Fruit fly (Drosophila melanogaster) whole organism, embryonic: ENCODE data around the gene klu.

Experiments
- Adf1 ChIP-seq: fragments of 200-800 bp; sonication (Bioruptor generic); IDR thresholded peaks from 2 replicates; pipeline ENCODE4 v1.3.6; 2022; ENCODE audit warnings: missing biosample characterization, missing genetic modification characterization
- Atf3 ChIP-seq: fragments of 200-800 bp; sonication (Bioruptor generic); optimal IDR thresholded peaks from 3 replicates; lab custom pipeline; 2016; ENCODE audit warnings: missing biosample characterization, missing genetic modification characterization
- CG10654 ChIP-seq: fragments of 200-800 bp; sonication (Bioruptor generic); optimal IDR thresholded peaks from 2 replicates; lab custom pipeline; 2016; ENCODE audit warnings: missing biosample characterization, missing genetic modification characterization
- CG10979 ChIP-seq: fragments of 200-800 bp; sonication (Bioruptor generic); optimal IDR thresholded peaks from 2 replicates; lab custom pipeline; 2018; ENCODE audit warnings: missing biosample characterization, mild to moderate bottlenecking, missing genetic modification characterization, moderate library complexity
- CG12659 ChIP-seq: fragments of 200-800 bp; sonication (Bioruptor generic); optimal IDR thresholded peaks from 3 replicates; lab custom pipeline; 2017; ENCODE audit warnings: mild to moderate bottlenecking, missing biosample characterization, missing genetic modification reagents, missing genetic modification characterization
- CG13287 ChIP-seq: fragments of 200-800 bp; sonication (Bioruptor generic); IDR thresholded peaks from 2 replicates; pipeline ENCODE4 v1.3.6; 2022; ENCODE audit warnings: missing biosample characterization, missing genetic modification characterization; ENCODE audit not compliant: partially characterized antibody
- CG14014 ChIP-seq: fragments of 200-800 bp; sonication (Bioruptor generic); IDR thresholded peaks from 2 replicates; pipeline ENCODE4 v1.3.6; 2022; ENCODE audit warnings: missing biosample characterization, missing genetic modification characterization
- CG1603 ChIP-seq: fragments of 200-800 bp; sonication (Bioruptor generic); optimal IDR thresholded peaks from 2 replicates; lab custom pipeline; 2019; ENCODE audit warnings: missing biosample characterization, mild to moderate bottlenecking, missing genetic modification characterization, moderate library complexity
- CG1647 ChIP-seq: fragments of 200-800 bp; sonication (Bioruptor generic); optimal IDR thresholded peaks from 3 replicates; lab custom pipeline; 2016; ENCODE audit warnings: missing biosample characterization, missing genetic modification characterization
- CG17328 ChIP-seq: fragments of 200-800 bp; sonication (Bioruptor generic); IDR thresholded peaks from 2 replicates; pipeline ENCODE4 v1.3.6; 2022; ENCODE audit warnings: missing biosample characterization, missing genetic modification characterization
- CG2199 ChIP-seq: fragments of 200-800 bp; sonication (Bioruptor generic); IDR thresholded peaks from 3 replicates; pipeline ENCODE4 v1.3.6; 2022; ENCODE audit warnings: missing biosample characterization, missing genetic modification characterization
- CG2712 ChIP-seq: fragments of 200-800 bp; optimal IDR thresholded peaks from 3 replicates; lab custom pipeline; 2019; ENCODE audit warnings: missing biosample characterization, mild to moderate bottlenecking, missing genetic modification characterization, moderate library complexity
- CG32532 ChIP-seq: fragments of 200-800 bp; sonication (Bioruptor generic); IDR thresholded peaks from 2 replicates; pipeline ENCODE4 v1.3.6; 2022; ENCODE audit warnings: missing biosample characterization, missing genetic modification characterization
- CG32772 ChIP-seq: fragments of 200-800 bp; sonication (Bioruptor generic); IDR thresholded peaks from 2 replicates; pipeline ENCODE4 v1.3.6; 2022; ENCODE audit warnings: missing biosample characterization, missing genetic modification characterization
- CG34422 ChIP-seq: fragments of 200-800 bp; sonication (Bioruptor generic); IDR thresholded peaks from 3 replicates; pipeline ENCODE4 v1.3.6; 2022; ENCODE audit warnings: missing biosample characterization, missing genetic modification characterization
- CG4282 ChIP-seq: fragments of 200-800 bp; sonication (Bioruptor generic); optimal IDR thresholded peaks from 2 replicates; lab custom pipeline; 2016; ENCODE audit warnings: missing biosample characterization, missing genetic modification characterization
- CG6175 ChIP-seq: fragments of 200-800 bp; sonication (Bioruptor generic); IDR thresholded peaks from 3 replicates; pipeline ENCODE4 v1.3.6; 2022; ENCODE audit warnings: missing biosample characterization, missing genetic modification characterization
- CG6854 ChIP-seq: fragments of 200-800 bp; sonication (Bioruptor generic); optimal IDR thresholded peaks from 3 replicates; lab custom pipeline; 2017; ENCODE audit warnings: missing biosample characterization, mild to moderate bottlenecking, missing genetic modification characterization
- CG9817 ChIP-seq: fragments of 200-800 bp; sonication (Bioruptor generic); optimal IDR thresholded peaks from 2 replicates; lab custom pipeline; 2018; ENCODE audit warnings: missing biosample characterization, mild to moderate bottlenecking, missing genetic modification characterization, moderate library complexity
- Deaf1 ChIP-seq: fragments of 200-800 bp; optimal IDR thresholded peaks from 3 replicates; lab custom pipeline; 2019; ENCODE audit warnings: missing biosample characterization, mild to moderate bottlenecking, missing genetic modification characterization, moderate library complexity
- Dll ChIP-seq: fragments of 200-800 bp; sonication (Bioruptor generic); IDR thresholded peaks from 4 replicates; pipeline ENCODE4 v1.3.6; 2022; ENCODE audit warnings: missing biosample characterization, missing genetic modification characterization; ENCODE audit not compliant: partially characterized antibody
- Doc2 ChIP-seq: fragments of 200-800 bp; sonication (Bioruptor generic); IDR thresholded peaks from 2 replicates; pipeline ENCODE4 v1.3.6; 2022; ENCODE audit warnings: missing biosample characterization, missing genetic modification characterization
- Drgx ChIP-seq: fragments of 200-800 bp; sonication (Bioruptor generic); IDR thresholded peaks from 2 replicates; pipeline ENCODE4 v1.3.6; 2022; ENCODE audit warnings: missing biosample characterization, missing genetic modification characterization
- Hr39 ChIP-seq: fragments of >200 bp; optimal IDR thresholded peaks from 2 replicates; lab custom pipeline; 2017
- Nf-YB ChIP-seq: fragments of 200-800 bp; sonication (Bioruptor generic); optimal IDR thresholded peaks from 3 replicates; lab custom pipeline; 2019; ENCODE audit warnings: missing biosample characterization, mild to moderate bottlenecking, missing genetic modification characterization, moderate library complexity
- Nf-YC ChIP-seq: fragments of 200-800 bp; optimal IDR thresholded peaks from 3 replicates; lab custom pipeline; 2019; ENCODE audit warnings: missing biosample characterization, mild to moderate bottlenecking, missing genetic modification characterization, moderate library complexity
- Six4 ChIP-seq: fragments of 200-800 bp; sonication (Bioruptor generic); optimal IDR thresholded peaks from 2 replicates; lab custom pipeline; 2016; ENCODE audit warnings: missing biosample characterization, missing genetic modification characterization
- Xrp1 ChIP-seq: fragments of 200-800 bp; sonication (Bioruptor generic); IDR thresholded peaks from 2 replicates; pipeline ENCODE4 v1.3.6; 2022; ENCODE audit warnings: missing biosample characterization, missing genetic modification characterization
- abd-A ChIP-seq: fragments of 200-800 bp; sonication (Bioruptor generic); optimal IDR thresholded peaks from 3 replicates; lab custom pipeline; 2019; ENCODE audit warnings: missing biosample characterization, mild to moderate bottlenecking, missing genetic modification characterization, moderate library complexity
- bsh ChIP-seq, 2 experiments: fragments of 200-800 bp; sonication (Bioruptor generic); optimal IDR thresholded peaks; 2 replicates each; lab custom pipeline; 2017 to 2018; ENCODE audit warnings: mild to moderate bottlenecking in 2 of 2, missing biosample characterization in 2 of 2, missing genetic modification characterization in 2 of 2, moderate library complexity in 1 of 2
- chif ChIP-seq, 2 experiments: fragments of 200-800 bp; sonication (Bioruptor generic); optimal IDR thresholded peaks; 3 replicates each; lab custom pipeline; 2016; ENCODE audit warnings: missing biosample characterization in 2 of 2, missing genetic modification characterization in 2 of 2
- crc ChIP-seq: fragments of 200-800 bp; sonication (Bioruptor generic); optimal IDR thresholded peaks from 2 replicates; lab custom pipeline; 2016; ENCODE audit warnings: missing biosample characterization, missing genetic modification characterization
- fru ChIP-seq: fragments of >200 bp; optimal IDR thresholded peaks from 2 replicates; lab custom pipeline; 2017
- grn ChIP-seq: fragments of 200-800 bp; sonication (Bioruptor generic); optimal IDR thresholded peaks from 3 replicates; lab custom pipeline; 2017; ENCODE audit warnings: missing biosample characterization, missing genetic modification characterization
- gsb ChIP-seq: fragments of 200-800 bp; sonication (Bioruptor generic); IDR thresholded peaks from 2 replicates; pipeline ENCODE4 v1.3.6; 2022; ENCODE audit warnings: missing biosample characterization, missing genetic modification characterization
- jing ChIP-seq: fragments of 200-800 bp; sonication (Bioruptor generic); optimal IDR thresholded peaks from 2 replicates; lab custom pipeline; 2018; ENCODE audit warnings: missing biosample characterization, mild to moderate bottlenecking, missing genetic modification characterization
- klu ChIP-seq: fragments of 200-800 bp; sonication (Bioruptor generic); IDR thresholded peaks from 2 replicates; pipeline ENCODE4 v1.3.6; 2022; ENCODE audit warnings: missing biosample characterization, missing genetic modification characterization
- lab ChIP-seq: fragments of 200-800 bp; sonication (Bioruptor generic); optimal IDR thresholded peaks from 3 replicates; lab custom pipeline; 2017; ENCODE audit warnings: missing biosample characterization, missing genetic modification characterization, mild to moderate bottlenecking, moderate library complexity, missing genetic modification reagents
- mld ChIP-seq: fragments of 200-800 bp; sonication (Bioruptor generic); IDR thresholded peaks from 3 replicates; pipeline ENCODE4 v1.3.6; 2022; ENCODE audit warnings: missing biosample characterization, missing genetic modification characterization; ENCODE audit not compliant: partially characterized antibody
- nom ChIP-seq: fragments of 200-800 bp; sonication (Bioruptor generic); optimal IDR thresholded peaks from 2 replicates; lab custom pipeline; 2017; ENCODE audit warnings: missing biosample characterization, missing genetic modification characterization, mild to moderate bottlenecking, moderate library complexity, missing genetic modification reagents
- oc ChIP-seq: fragments of 200-800 bp; sonication (Bioruptor generic); optimal IDR thresholded peaks from 2 replicates; lab custom pipeline; 2018; ENCODE audit warnings: missing biosample characterization, mild to moderate bottlenecking, missing genetic modification characterization, moderate library complexity
- pan ChIP-seq, 4 experiments: fragments of >200 bp in 3 of 4; fragments of 200-800 bp in 1 of 4; sonication (Bioruptor generic) in 1 of 4; optimal IDR thresholded peaks in 3 of 4; IDR thresholded peaks in 1 of 4; 2 replicates each; pipeline versions ENCODE4 v1.3.6 to Lab custom; 2017 to 2022; ENCODE audit warnings: missing biosample characterization in 2 of 4, missing genetic modification characterization in 2 of 4, mixed read lengths in 1 of 4
- peb ChIP-seq: fragments of 200-800 bp; sonication (Bioruptor generic); IDR thresholded peaks from 2 replicates; pipeline ENCODE4 v1.3.6; 2022; ENCODE audit warnings: missing biosample characterization, missing genetic modification characterization
- psq ChIP-seq: fragments of 200-800 bp; sonication (Bioruptor generic); optimal IDR thresholded peaks from 2 replicates; lab custom pipeline; 2017; ENCODE audit warnings: missing biosample characterization, missing genetic modification characterization
- seq ChIP-seq: fragments of 200-800 bp; sonication (Bioruptor generic); IDR thresholded peaks from 2 replicates; pipeline ENCODE4 v1.3.6; 2022; ENCODE audit warnings: missing biosample characterization, missing genetic modification characterization
- so ChIP-seq: fragments of 200-800 bp; sonication (Bioruptor generic); IDR thresholded peaks from 3 replicates; pipeline ENCODE4 v1.3.6; 2022; ENCODE audit warnings: missing biosample characterization, missing genetic modification characterization
- sqz ChIP-seq: fragments of 200-800 bp; sonication (Bioruptor generic); optimal IDR thresholded peaks from 3 replicates; lab custom pipeline; 2018; ENCODE audit warnings: missing biosample characterization, mild to moderate bottlenecking, missing genetic modification characterization
- sug ChIP-seq: fragments of 200-800 bp; optimal IDR thresholded peaks from 2 replicates; lab custom pipeline; 2019; ENCODE audit warnings: missing biosample characterization, mild to moderate bottlenecking, missing genetic modification characterization, moderate library complexity
- yki ChIP-seq: fragments of >200 bp; optimal IDR thresholded peaks from 3 replicates; lab custom pipeline; 2018

Gene klu

DNA sequence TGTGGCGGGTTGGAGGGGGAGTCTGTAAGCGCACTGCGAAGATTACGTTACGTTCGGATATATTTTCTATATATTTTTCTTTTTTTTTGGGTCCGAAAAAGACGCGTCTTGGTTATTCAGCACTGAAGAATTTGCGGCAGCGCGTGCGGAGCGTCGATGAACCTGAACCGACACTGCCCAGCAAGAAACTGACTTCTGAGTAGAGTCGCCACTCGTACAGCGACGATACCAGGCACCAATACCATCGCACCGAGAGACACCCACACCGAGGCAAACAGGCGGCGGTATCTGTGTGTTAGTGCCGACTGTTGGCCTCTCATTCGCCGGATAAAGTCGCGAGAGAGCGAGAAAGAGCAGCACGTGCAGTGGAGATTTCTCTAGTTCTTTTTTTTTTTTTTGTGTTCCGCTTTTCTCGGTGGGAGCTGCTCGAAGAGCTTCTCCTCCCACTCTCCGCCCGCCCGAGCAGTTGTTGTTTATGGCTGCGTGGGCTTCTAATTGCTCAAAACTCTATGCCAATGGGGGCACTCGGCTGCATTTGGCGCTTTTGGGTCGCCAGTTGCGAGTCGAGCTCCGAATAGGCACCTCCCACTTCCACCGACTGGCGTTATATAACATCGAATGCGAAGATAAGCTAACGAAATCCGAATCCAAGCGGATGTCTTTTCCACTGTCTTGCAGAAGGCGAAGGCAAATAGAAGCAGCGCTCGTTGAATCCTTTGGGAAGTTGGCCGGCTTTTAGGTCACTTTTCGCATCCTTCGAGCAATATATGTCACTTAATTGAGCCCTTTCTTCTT lies at the start of gene klu (continued):
- TF ChIP-seq CG6854 (GFP tag; lab: Kevin White, UChicago) (no peak), CG32772 (GFP tag; lab: Robert Waterston, UW) (peak; percentile 88), peb (no peak), CG10979 (no peak), bsh (GFP tag; optimal IDR thresholded peaks at IDR 0.05; lab: Kevin White, UChicago) (peak in 1 of 2 experiments; percentile 72), CG32532 (GFP tag; lab: Robert Waterston, UW) (peak; percentile 29; the same call in 1 of the 2 replicates), nom (GFP tag; lab: Kevin White, UChicago) (peak; percentile 66), CG1603 (tag; lab: Kevin White, UChicago) (no peak), klu (GFP tag; lab: Robert Waterston, UW) (peak; percentile 51), sqz (GFP tag; lab: Kevin White, UChicago) (peak; percentile 92), Dll (GFP tag; lab: Robert Waterston, UW) (0 out of 4 replicates have a peak, but pooled peaks have one; percentile 38), gsb (GFP tag; lab: Robert Waterston, UW) (no peak), mld (0 out of 3 replicates have a peak, but pooled peaks have one; percentile 33), sug (tag; lab: Kevin White, UChicago) (peak; percentile 25), yki (lab: Kevin White, UChicago) (peak; percentile 12), CG13287 (GFP tag; lab: Robert Waterston, UW) (peak; percentile 23; the same call in 1 of the 2 replicates), CG2712 (tag; lab: Kevin White, UChicago) (peak; percentile 8), psq (GFP tag; lab: Kevin White, UChicago) (no peak), CG10654 (no peak), CG4282 (no peak), Xrp1 (no peak), Deaf1 (tag; lab: Kevin White, UChicago) (peak; percentile 84), Nf-YC (peak; percentile 98), seq (GFP tag; lab: Robert Waterston, UW) (peak; percentile 29; the same call in 1 of the 2 replicates), CG1647 (GFP tag; lab: Kevin White, UChicago) (no peak), so (GFP tag; lab: Robert Waterston, UW) (no peak), grn (GFP tag; lab: Kevin White, UChicago) (peak; percentile 36), Adf1 (GFP tag; lab: Robert Waterston, UW) (peak; percentile 86), CG34422 (GFP tag; lab: Robert Waterston, UW) (peak; percentile 50; the same call in 1 of the 3 replicates), CG6175 (GFP tag; lab: Robert Waterston, UW) (no peak), CG12659 (no peak), Atf3 (GFP tag; lab: Kevin White, UChicago) (no peak), CG2199 (GFP tag; lab: Robert Waterston, UW) (0 out of 3 replicates have a peak, but pooled peaks have one; percentile 36), crc (GFP tag; lab: Kevin White, UChicago) (no peak), CG9817 (tag; lab: Kevin White, UChicago) (no peak), CG14014 (GFP tag; lab: Robert Waterston, UW) (no peak), abd-A (tag; lab: Kevin White, UChicago) (peak; percentile 38), jing (GFP tag; lab: Kevin White, UChicago) (peak; percentile 11), lab (GFP tag; lab: Kevin White, UChicago) (no peak), Six4 (GFP tag; lab: Kevin White, UChicago) (no peak), fru (no peak), Nf-YB (GFP tag; lab: Kevin White, UChicago) (peak; percentile 99), Doc2 (GFP tag; lab: Robert Waterston, UW) (no peak), oc (tag; lab: Kevin White, UChicago) (peak; percentile 27), chif (GFP tag; optimal IDR thresholded peaks at IDR 0.05; lab: Kevin White, UChicago) (no peak), pan (optimal IDR thresholded peaks at IDR 0.05; lab: Kevin White, UChicago) (no peak), pan (GFP tag; optimal IDR thresholded peaks at IDR 0.05 in 1 of 2, IDR thresholded peaks at IDR 0.05 in 1 of 2) (peak in 1 of 2 experiments; percentile 9), Hr39 (lab: Kevin White, UChicago) (no peak), CG17328 (GFP tag; lab: Robert Waterston, UW) (0 out of 2 replicates have a peak, but pooled peaks have one; percentile 26), Drgx (GFP tag; lab: Robert Waterston, UW) (peak; percentile 83)
